Worm (Caenorhabditis elegans): ENCODE results near the gene Y26G10.6.

DNA sequence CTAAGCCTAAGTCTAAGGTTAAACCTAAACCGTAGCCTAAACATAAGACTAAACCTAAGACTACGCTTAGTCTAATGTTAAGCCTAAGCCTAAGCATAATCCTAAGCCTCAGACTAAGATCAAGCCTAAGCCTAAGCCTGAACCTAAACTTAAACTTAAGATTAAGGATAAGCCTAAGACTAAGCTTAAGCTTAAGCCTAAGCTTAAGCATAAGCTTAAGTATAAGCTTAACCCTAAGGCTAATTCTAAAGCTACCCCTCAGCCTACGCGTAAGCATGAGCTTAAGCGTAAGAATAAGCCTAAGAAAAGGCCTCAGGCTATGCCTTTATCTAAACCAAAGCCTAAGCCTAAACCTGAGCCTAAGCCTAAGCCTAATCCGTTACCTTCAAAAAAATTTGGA lies 28.6 kb downstream of the Y26G10.6 start:
- TF ChIP-seq ama-1 (optimal IDR thresholded peaks at IDR 0.05) = no peak
- TF ChIP-seq ceh-36 (tag; optimal IDR thresholded peaks at IDR 0.05) = peak; percentile 69

All from whole organism, early embryonic.